Worm (Caenorhabditis elegans) whole organism, L4/young adult: Measurements from ENCODE around the gene fat-2.

Source experiments
- W03F9.2 ChIP-seq: fragments of 150-350 bp; optimal IDR thresholded peaks from 2 replicates; lab custom pipeline; 2014; ENCODE audit warnings: missing biosample characterization, missing genetic modification characterization
- dao-5 ChIP-seq: sonication (generic microtip); optimal IDR thresholded peaks from 2 replicates; lab custom pipeline; 2016; ENCODE audit warnings: missing genotype, missing genetic modification characterization, moderate library complexity, missing compliant biosample characterization
- him-1 ChIP-seq: sonication (generic microtip); optimal IDR thresholded peaks from 2 replicates; lab custom pipeline; 2016; ENCODE audit warnings: missing genotype, missing genetic modification reagents, missing genetic modification characterization, missing compliant biosample characterization

ce11 chrIV:13356005-13356404, 32.3 kb downstream of the fat-2 start:
- TF ChIP-seq him-1 (tag; lab: Kevin White, UChicago) (no peak), W03F9.2 (tag; lab: Kevin White, UChicago) (no peak), dao-5 (tag; lab: Kevin White, UChicago) (no peak)
